Fruit fly (Drosophila melanogaster): ENCODE results near the gene Eip74EF.

Eip74EF gene

DNA sequence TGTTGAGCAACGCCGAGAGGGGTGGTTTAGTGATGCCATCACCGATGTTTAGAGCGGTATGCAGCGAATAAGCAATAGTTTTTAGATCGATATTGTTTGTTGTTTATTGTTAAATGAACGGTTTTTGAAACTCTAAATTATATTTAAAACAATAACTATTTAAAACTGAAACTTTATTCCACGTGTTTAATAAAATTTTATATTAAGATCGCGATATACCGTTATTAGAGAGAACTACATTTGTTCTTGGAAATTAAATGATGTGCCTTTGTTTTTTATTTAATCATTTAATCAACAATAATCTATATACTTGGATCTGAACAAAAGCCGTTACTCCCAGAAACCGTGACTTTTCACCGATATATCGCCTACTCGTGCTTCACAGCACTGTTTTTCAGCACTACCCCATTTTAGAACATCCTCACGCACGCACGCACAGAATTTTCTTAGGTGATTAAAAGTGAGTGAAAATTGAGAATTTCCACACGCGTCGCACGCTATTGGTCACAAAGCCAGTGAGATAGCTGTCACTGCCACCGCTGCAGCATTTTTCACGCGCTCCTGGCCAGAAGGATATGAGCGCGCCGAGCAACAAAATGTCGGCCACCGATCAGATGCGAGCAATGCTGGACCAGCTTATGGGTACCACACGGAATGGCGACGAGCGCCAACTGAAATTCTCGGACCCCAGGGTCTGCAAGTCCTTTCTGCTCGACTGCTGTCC lies 105.1 kb downstream of the Eip74EF start, which contains the start of the genes U4-U6-60K and CG7564 (continued):
- TF ChIP-seq corto (GFP tag; optimal IDR thresholded peaks at IDR 0.05) (peak; percentile 47), CG11695 (GFP tag; IDR thresholded peaks at IDR 0.05) (no peak), CG14860 (GFP tag; IDR thresholded peaks at IDR 0.05; ENCODE audit: partially characterized antibody) (peak; percentile 95), Lpt (GFP tag; optimal IDR thresholded peaks at IDR 0.05) (no peak), CG6254 (GFP tag; optimal IDR thresholded peaks at IDR 0.05) (no peak), CG33557 (GFP tag; optimal IDR thresholded peaks at IDR 0.05) (peak; percentile 56), CG9437 (GFP tag; optimal IDR thresholded peaks at IDR 0.05) (peak; percentile 77), pros (GFP tag; optimal IDR thresholded peaks at IDR 0.05) (no peak), gem (tag; optimal IDR thresholded peaks at IDR 0.05) (no peak), bbx (GFP tag; IDR thresholded peaks at IDR 0.05; ENCODE audit: partially characterized antibody) (peak; percentile 97), crp (GFP tag; optimal IDR thresholded peaks at IDR 0.05) (peak in 1 of 2 experiments; percentile 40), unpg (GFP tag; optimal IDR thresholded peaks at IDR 0.05) (peak; percentile 21), Mes4 (GFP tag; optimal IDR thresholded peaks at IDR 0.05) (no peak), chn (GFP tag; optimal IDR thresholded peaks at IDR 0.05) (peak; percentile 63), crc (GFP tag; optimal IDR thresholded peaks at IDR 0.05) (peak; percentile 15), CG7963 (GFP tag; IDR thresholded peaks at IDR 0.05; ENCODE audit: partially characterized antibody) (peak; percentile 92), dmrt99B (tag; optimal IDR thresholded peaks at IDR 0.05) (no peak), odd (GFP tag; optimal IDR thresholded peaks at IDR 0.05) (no peak), CG9817 (tag; optimal IDR thresholded peaks at IDR 0.05) (peak; percentile 63), tna (GFP tag; IDR thresholded peaks at IDR 0.05; ENCODE audit: partially characterized antibody) (peak; percentile 90), CG16813 (GFP tag; IDR thresholded peaks at IDR 0.05; ENCODE audit: partially characterized antibody) (peak; percentile 99), kah (GFP tag; optimal IDR thresholded peaks at IDR 0.05) (no peak), CG30020 (tag; optimal IDR thresholded peaks at IDR 0.05) (peak; percentile 63), unc-4 (GFP tag; IDR thresholded peaks at IDR 0.05; ENCODE audit: partially characterized antibody) (peak; percentile 89), Hsf (GFP tag; optimal IDR thresholded peaks at IDR 0.05) (peak; percentile 75), CG15601 (tag; optimal IDR thresholded peaks at IDR 0.05) (peak; percentile 51), tll (GFP tag; optimal IDR thresholded peaks at IDR 0.05) (peak in 1 of 2 experiments; percentile 71), fd102C (GFP tag; optimal IDR thresholded peaks at IDR 0.05) (no peak), cato (GFP tag; optimal IDR thresholded peaks at IDR 0.05; ENCODE audit: borderline replicate concordance) (peak; percentile 64), CG15011 (GFP tag; optimal IDR thresholded peaks at IDR 0.05) (peak; percentile 42), gfzf (GFP tag; optimal IDR thresholded peaks at IDR 0.05) (peak; percentile 4), Chrac-16 (GFP tag; optimal IDR thresholded peaks at IDR 0.05) (peak; percentile 42), stwl (tag; optimal IDR thresholded peaks at IDR 0.05) (peak; percentile 25), Camta (GFP tag; optimal IDR thresholded peaks at IDR 0.05) (peak; percentile 52), Ssrp (tag; optimal IDR thresholded peaks at IDR 0.05) (peak; percentile 67), CG32532 (GFP tag; IDR thresholded peaks at IDR 0.05) (peak; percentile 76), Usf (GFP tag; optimal IDR thresholded peaks at IDR 0.05) (peak; percentile 55), CG3163 (GFP tag; optimal IDR thresholded peaks at IDR 0.05) (peak; percentile 14), her (GFP tag; optimal IDR thresholded peaks at IDR 0.05) (no peak), Atf-2 (GFP tag; optimal IDR thresholded peaks at IDR 0.05) (peak; percentile 32), CG7745 (tag; optimal IDR thresholded peaks at IDR 0.05) (no peak), trh (GFP tag; optimal IDR thresholded peaks at IDR 0.05) (peak; percentile 46), Ptx1 (GFP tag; IDR thresholded peaks at IDR 0.05) (peak; percentile 53; the same call in 1 of the 2 replicates), Nf-YB (GFP tag; optimal IDR thresholded peaks at IDR 0.05) (peak; percentile 31), exex (tag; optimal IDR thresholded peaks at IDR 0.05) (peak; percentile 25), CG17912 (GFP tag; optimal IDR thresholded peaks at IDR 0.05) (peak; percentile 52), Doc3 (GFP tag; IDR thresholded peaks at IDR 0.05; ENCODE audit: partially characterized antibody) (peak; percentile 87)
